Worm (Caenorhabditis elegans): ENCODE data around the gene ZK666.4.
"Not testable (repeated sequence)": the region's sequence is repeated elsewhere in the genome, so short reads cannot be mapped to it uniquely, and the experiment has no call there.

ZK666.4 gene

DNA sequence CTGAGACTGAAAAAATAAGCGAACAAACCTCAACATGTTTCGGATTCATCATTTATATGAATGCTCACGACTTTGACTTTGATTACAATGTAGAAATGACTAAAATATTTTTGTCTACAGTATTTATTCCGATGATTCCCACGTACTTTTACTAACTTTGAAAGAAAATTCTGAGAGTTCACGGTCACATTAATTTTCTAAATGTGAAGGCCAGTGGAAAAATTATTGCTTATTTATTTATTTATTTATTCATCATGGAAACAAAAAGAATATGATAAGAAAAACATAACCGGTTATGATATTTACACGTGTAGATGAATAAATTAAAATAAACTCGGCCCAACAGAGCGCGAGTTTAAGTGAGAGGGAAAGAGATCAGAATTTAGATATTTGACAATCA lies 16.0 kb downstream of the ZK666.4 start, which contains the start of gene ZK666.8:
TSS of gene ZK666.8 (minus strand) at position 101 of the 400 bp plus-strand sequence.
- not testable (repeated sequence) for TF ChIP-seq zag-1, nhr-11, nhr-25 (tag; optimal IDR thresholded peaks at IDR 0.05)

DNA sequence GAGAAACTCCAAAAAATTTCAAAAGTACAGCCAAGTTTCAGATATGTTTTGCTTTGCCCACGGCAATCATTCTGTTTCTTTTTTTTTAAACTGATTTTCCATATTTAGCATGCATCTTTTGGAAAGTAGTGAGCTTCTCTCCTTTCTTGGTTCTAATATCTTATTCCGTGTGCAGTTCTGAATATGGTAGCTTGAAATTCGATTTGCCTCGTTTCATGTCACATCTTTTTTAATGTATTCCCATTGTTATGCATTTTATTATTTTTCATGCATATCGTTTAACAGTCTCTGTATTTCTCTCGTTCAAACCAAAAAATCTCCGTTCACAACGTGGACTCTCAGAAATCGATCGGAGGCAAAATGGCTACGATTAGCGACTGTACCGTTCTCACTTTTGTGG lies 17.4 kb downstream of the ZK666.4 start, which contains the start of gene ZK666.14:
TSS of gene ZK666.14 (plus strand) at position 301 of the 400 bp plus-strand sequence.
- TF ChIP-seq lsy-2 (tag; optimal IDR thresholded peaks at IDR 0.05) (no peak), unc-39 (tag; optimal IDR thresholded peaks at IDR 0.05) (no peak), elt-3 (tag; optimal IDR thresholded peaks at IDR 0.05) (no peak), unc-55 (GFP tag; optimal IDR thresholded peaks at IDR 0.05) (no peak), nhr-25 (tag; optimal IDR thresholded peaks at IDR 0.05) (no peak), F13H6.1 (tag; optimal IDR thresholded peaks at IDR 0.05) (no peak), unc-62 (GFP tag; optimal IDR thresholded peaks at IDR 0.05) (no peak), gmeb-1 (tag; optimal IDR thresholded peaks at IDR 0.05) (no peak), sma-3 (GFP tag; optimal IDR thresholded peaks at IDR 0.05) (no peak), aly-2 (tag; optimal IDR thresholded peaks at IDR 0.05) (no peak), ceh-16 (tag; optimal IDR thresholded peaks at IDR 0.05) (no peak), peb-1 (tag; optimal IDR thresholded peaks at IDR 0.05) (no peak), elt-1 (tag; optimal IDR thresholded peaks at IDR 0.05) (no peak)

DNA sequence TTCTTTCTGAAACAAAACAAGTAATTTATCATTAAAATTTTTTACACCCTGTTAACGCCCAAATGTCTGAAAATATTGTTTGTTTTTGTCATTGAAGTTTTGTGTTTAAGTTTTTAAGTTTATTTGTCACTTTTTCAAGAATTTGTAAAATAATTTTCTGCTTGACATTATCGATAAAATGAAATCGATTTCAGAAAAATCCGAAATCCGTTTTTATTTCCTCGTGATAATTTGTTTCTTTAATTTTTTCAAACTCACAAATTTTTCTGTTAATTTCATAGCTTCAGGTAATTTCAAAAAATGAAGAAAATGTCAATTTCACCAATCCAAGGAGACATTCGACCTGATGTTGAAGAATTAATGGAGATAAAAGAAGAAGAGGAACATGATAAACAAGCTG lies 18.9 kb downstream of the ZK666.4 start, which contains the start of gene ZK666.12:
TSS of gene ZK666.12 (plus strand) at position 301 of the 400 bp plus-strand sequence.
- no peak for TF ChIP-seq ama-1 (optimal IDR thresholded peaks at IDR 0.05)
- TF ChIP-seq elt-3 (tag; optimal IDR thresholded peaks at IDR 0.05): no peak
- TF ChIP-seq alr-1 (tag; optimal IDR thresholded peaks at IDR 0.05): no peak
- TF ChIP-seq dmd-4 (tag; optimal IDR thresholded peaks at IDR 0.05): no peak
- TF ChIP-seq lin-39 (tag; optimal IDR thresholded peaks at IDR 0.05): no peak
- no peak for TF ChIP-seq ZK546.5 (tag; optimal IDR thresholded peaks at IDR 0.05)
- TF ChIP-seq R02D3.7 (tag; optimal IDR thresholded peaks at IDR 0.05): no peak
- TF ChIP-seq ceh-82 (tag; optimal IDR thresholded peaks at IDR 0.05): no peak
- TF ChIP-seq sma-3 (GFP tag; optimal IDR thresholded peaks at IDR 0.05): no peak
- no peak for TF ChIP-seq F13H6.1 (tag; optimal IDR thresholded peaks at IDR 0.05)
- no peak for TF ChIP-seq nhr-12 (tag; optimal IDR thresholded peaks at IDR 0.05)
- TF ChIP-seq nhr-11 (tag; optimal IDR thresholded peaks at IDR 0.05): no peak

ce11 chrII:10500674-10501073 lies 23.6 kb downstream of the ZK666.4 start:
- peak; percentile 32 for TF ChIP-seq ceh-16 (tag; optimal IDR thresholded peaks at IDR 0.05)
- TF ChIP-seq lin-13 (GFP tag; optimal IDR thresholded peaks at IDR 0.05): no peak
- no peak for TF ChIP-seq ZK546.5 (tag; optimal IDR thresholded peaks at IDR 0.05)
- TF ChIP-seq sma-9 (GFP tag; optimal IDR thresholded peaks at IDR 0.05): peak; percentile 20
- TF ChIP-seq sma-9 (tag; optimal IDR thresholded peaks at IDR 0.05): no peak
- TF ChIP-seq blmp-1 (tag; optimal IDR thresholded peaks at IDR 0.05; ENCODE audit: insufficient read depth): peak; percentile 55
- TF ChIP-seq nhr-25 (tag; optimal IDR thresholded peaks at IDR 0.05): peak; percentile 50

DNA sequence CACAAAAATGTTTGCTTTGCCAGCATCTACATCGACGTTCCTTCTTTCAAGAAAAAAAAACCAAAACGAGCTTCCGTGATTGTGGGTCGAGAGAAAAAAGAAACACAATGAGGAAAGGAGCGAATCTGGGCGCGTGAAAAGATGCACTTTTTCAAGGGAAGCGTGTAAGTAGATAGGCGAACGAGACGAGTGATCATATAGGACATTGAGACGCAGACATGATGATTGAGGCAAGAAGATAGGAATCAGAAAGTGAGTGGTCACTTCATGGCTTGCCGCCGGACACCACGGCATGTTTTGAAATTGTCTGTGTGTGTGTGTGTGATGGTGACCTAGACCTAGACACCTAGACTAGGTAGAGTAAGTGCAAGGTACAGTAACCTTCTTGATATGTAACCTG lies 24.5 kb downstream of the ZK666.4 start:
- TF ChIP-seq nhr-129 (tag; optimal IDR thresholded peaks at IDR 0.05): peak; percentile 66
- peak; percentile 75 for TF ChIP-seq nhr-21 (tag; optimal IDR thresholded peaks at IDR 0.05)
- peak; percentile 51 for TF ChIP-seq zag-1 (tag; optimal IDR thresholded peaks at IDR 0.05)
- TF ChIP-seq gmeb-1 (tag; optimal IDR thresholded peaks at IDR 0.05): no peak
- no peak for TF ChIP-seq nhr-11 (tag; optimal IDR thresholded peaks at IDR 0.05)
- peak; percentile 3 for TF ChIP-seq nhr-77 (tag; optimal IDR thresholded peaks at IDR 0.05)
- TF ChIP-seq C34F6.9 (tag; optimal IDR thresholded peaks at IDR 0.05): peak; percentile 60
- TF ChIP-seq ceh-16 (tag; optimal IDR thresholded peaks at IDR 0.05): peak; percentile 44
- TF ChIP-seq ztf-4 (tag; optimal IDR thresholded peaks at IDR 0.05): no peak
- no peak for TF ChIP-seq lin-11 (tag; optimal IDR thresholded peaks at IDR 0.05)
- no peak for TF ChIP-seq unc-62 (GFP tag; optimal IDR thresholded peaks at IDR 0.05)
- TF ChIP-seq aly-2 (tag; optimal IDR thresholded peaks at IDR 0.05): no peak
- TF ChIP-seq ztf-1 (GFP tag; conservative IDR thresholded peaks at IDR 0.05): no peak
- TF ChIP-seq fos-1 (tag; optimal IDR thresholded peaks at IDR 0.05): peak; percentile 83
- peak; percentile 49 to 69 for TF ChIP-seq mdl-1 (tag; optimal IDR thresholded peaks at IDR 0.05)
- no peak for TF ChIP-seq nhr-23 (tag; optimal IDR thresholded peaks at IDR 0.05)
- peak; percentile 83 for TF ChIP-seq sem-4 (tag; optimal IDR thresholded peaks at IDR 0.05)
- TF ChIP-seq nhr-25 (tag; optimal IDR thresholded peaks at IDR 0.05): peak; percentile 52
- TF ChIP-seq sma-3 (GFP tag; optimal IDR thresholded peaks at IDR 0.05): peak; percentile 59
- TF ChIP-seq crh-2 (tag; optimal IDR thresholded peaks at IDR 0.05): peak; percentile 51
- peak; percentile 89 for TF ChIP-seq F13H6.1 (tag; optimal IDR thresholded peaks at IDR 0.05)
- peak; percentile 25 for TF ChIP-seq lin-13 (GFP tag; optimal IDR thresholded peaks at IDR 0.05)
- TF ChIP-seq unc-39 (tag; optimal IDR thresholded peaks at IDR 0.05): no peak
- TF ChIP-seq mab-5 (tag; optimal IDR thresholded peaks at IDR 0.05): no peak
- no peak for TF ChIP-seq lin-39 (tag; optimal IDR thresholded peaks at IDR 0.05)
- peak; percentile 82 for TF ChIP-seq sma-9 (GFP tag; optimal IDR thresholded peaks at IDR 0.05)
- no peak for TF ChIP-seq sma-9 (tag; optimal IDR thresholded peaks at IDR 0.05)
- TF ChIP-seq egl-27 (tag; optimal IDR thresholded peaks at IDR 0.05): peak; percentile 38
- peak in 1 of 2 experiments; percentile 73 for TF ChIP-seq lsy-2 (tag; optimal IDR thresholded peaks at IDR 0.05)
- peak; percentile 95 for TF ChIP-seq blmp-1 (tag; optimal IDR thresholded peaks at IDR 0.05; ENCODE audit: insufficient read depth)
- TF ChIP-seq ama-1 (optimal IDR thresholded peaks at IDR 0.05): no peak
- no peak for TF ChIP-seq nhr-10 (tag; optimal IDR thresholded peaks at IDR 0.05)
- no peak for TF ChIP-seq mbf-1 (tag; optimal IDR thresholded peaks at IDR 0.05)
